Worm (Caenorhabditis elegans) whole organism, young adult: ENCODE data around the gene ubxn-5.

Experiments
- B0035.1 ChIP-seq: sonication (generic microtip); optimal IDR thresholded peaks from 2 replicates; lab custom pipeline; 2016; ENCODE audit warnings: missing genetic modification characterization, mild to moderate bottlenecking, missing compliant biosample characterization, missing genotype, missing genetic modification reagents
- D2030.7 ChIP-seq: fragments of 200-800 bp; sonication (Bioruptor generic); IDR thresholded peaks from 2 replicates; pipeline ENCODE4 v1.3.6; 2022; ENCODE audit warnings: missing genetic modification reagents, missing genetic modification characterization, missing compliant biosample characterization
- F22D6.2 ChIP-seq: sonication (generic microtip); optimal IDR thresholded peaks from 2 replicates; lab custom pipeline; 2016; ENCODE audit warnings: mild to moderate bottlenecking, missing genetic modification characterization, missing compliant biosample characterization
- F37B4.10 ChIP-seq: fragments of 200-800 bp; sonication (Bioruptor generic); IDR thresholded peaks from 2 replicates; pipeline ENCODE4 v1.3.6; 2022; ENCODE audit warnings: missing genetic modification characterization, missing compliant biosample characterization
- F57C9.4 ChIP-seq: sonication (generic microtip); optimal IDR thresholded peaks from 2 replicates; lab custom pipeline; 2017; ENCODE audit warnings: mild to moderate bottlenecking, missing genetic modification characterization, missing compliant biosample characterization
- T26A5.8 ChIP-seq: sonication (generic microtip); optimal IDR thresholded peaks from 2 replicates; lab custom pipeline; 2016; ENCODE audit warnings: missing genetic modification characterization, missing compliant biosample characterization
- Y53F4B.3 ChIP-seq: fragments of 200-800 bp; sonication (Bioruptor generic); IDR thresholded peaks from 2 replicates; pipeline ENCODE4 v1.3.6; 2022; ENCODE audit warnings: missing genetic modification reagents, missing genetic modification characterization, missing compliant biosample characterization
- Y67H2A.10 ChIP-seq: fragments of 200-800 bp; sonication (Bioruptor generic); conservative IDR thresholded peaks from 2 replicates; pipeline ENCODE4 v1.3.6; 2022; ENCODE audit warnings: missing genetic modification reagents, missing genetic modification characterization, missing compliant biosample characterization
- akir-1 ChIP-seq: fragments of 200-800 bp; sonication (Bioruptor generic); optimal IDR thresholded peaks from 2 replicates; lab custom pipeline; 2018; ENCODE audit warnings: mild to moderate bottlenecking, missing genetic modification characterization, moderate library complexity, missing compliant biosample characterization
- ama-1 ChIP-seq, 3 experiments: fragments of 150-350 bp in 1 of 3; sonication (generic microtip) in 2 of 3; optimal IDR thresholded peaks; 2 replicates each; lab custom pipeline; 2014 to 2018; ENCODE audit warnings: missing biosample characterization in 2 of 3, missing genetic modification characterization in 2 of 3, missing genetic modification reagents in 2 of 3
- aptf-2 ChIP-seq: fragments of 200-800 bp; sonication (Bioruptor generic); conservative IDR thresholded peaks from 2 replicates; pipeline ENCODE4 v1.3.6; 2022; ENCODE audit warnings: missing genetic modification reagents, missing genetic modification characterization, missing compliant biosample characterization
- aptf-3 ChIP-seq: fragments of 200-800 bp; sonication (Bioruptor generic); IDR thresholded peaks from 2 replicates; pipeline ENCODE4 v1.3.6; 2022; ENCODE audit warnings: missing genetic modification characterization, missing compliant biosample characterization
- athp-1 ChIP-seq: sonication (generic microtip); optimal IDR thresholded peaks from 2 replicates; lab custom pipeline; 2017; ENCODE audit warnings: mild to moderate bottlenecking, missing genetic modification characterization, missing compliant biosample characterization
- attf-5 ChIP-seq: fragments of 200-800 bp; sonication (Bioruptor generic); optimal IDR thresholded peaks from 2 replicates; lab custom pipeline; 2018; ENCODE audit warnings: mild to moderate bottlenecking, missing genetic modification characterization, missing compliant biosample characterization
- attf-6 ChIP-seq: fragments of 200-800 bp; sonication (Bioruptor generic); IDR thresholded peaks from 2 replicates; pipeline ENCODE4 v1.3.6; 2022; ENCODE audit warnings: missing genetic modification reagents, missing genetic modification characterization, missing compliant biosample characterization
- cebp-2 ChIP-seq: fragments of 200-800 bp; sonication (Bioruptor generic); IDR thresholded peaks from 2 replicates; pipeline ENCODE4 v1.3.6; 2022; ENCODE audit warnings: missing genetic modification characterization, missing compliant biosample characterization
- ceh-27 ChIP-seq: fragments of 200-800 bp; sonication (Bioruptor generic); optimal IDR thresholded peaks from 2 replicates; lab custom pipeline; 2018; ENCODE audit warnings: mild to moderate bottlenecking, missing genetic modification characterization, moderate library complexity, missing compliant biosample characterization
- ceh-91 ChIP-seq: fragments of 200-800 bp; sonication (Bioruptor generic); IDR thresholded peaks from 2 replicates; pipeline ENCODE4 v1.3.6; 2022; ENCODE audit warnings: missing genetic modification reagents, missing genetic modification characterization, missing compliant biosample characterization
- dpl-1 ChIP-seq: fragments of 150-350 bp; optimal IDR thresholded peaks from 2 replicates; lab custom pipeline; 2014; ENCODE audit warnings: missing biosample characterization, missing genetic modification reagents, missing genetic modification characterization
- egl-18 ChIP-seq: fragments of 200-800 bp; sonication (Bioruptor generic); IDR thresholded peaks from 2 replicates; pipeline ENCODE4 v1.3.6; 2022; ENCODE audit warnings: missing genetic modification reagents, missing genetic modification characterization, missing compliant biosample characterization
- egl-44 ChIP-seq: fragments of 200-800 bp; sonication (Bioruptor generic); IDR thresholded peaks from 2 replicates; pipeline ENCODE4 v1.3.6; 2022; ENCODE audit warnings: missing genetic modification reagents, missing genetic modification characterization, missing compliant biosample characterization
- ets-4 ChIP-seq: fragments of 200-800 bp; sonication (Bioruptor generic); optimal IDR thresholded peaks from 2 replicates; lab custom pipeline; 2018; ENCODE audit warnings: mild to moderate bottlenecking, missing genetic modification characterization, missing compliant biosample characterization
- gei-17 ChIP-seq: fragments of 200-800 bp; sonication (Bioruptor generic); optimal IDR thresholded peaks from 2 replicates; lab custom pipeline; 2018; ENCODE audit warnings: mild to moderate bottlenecking, missing genetic modification characterization, missing compliant biosample characterization
- hmg-1.2 ChIP-seq: fragments of 200-800 bp; sonication (Bioruptor generic); IDR thresholded peaks from 2 replicates; pipeline ENCODE4 v1.3.6; 2022; ENCODE audit warnings: missing genetic modification reagents, missing genetic modification characterization, missing compliant biosample characterization
- hmg-20 ChIP-seq: fragments of 200-800 bp; sonication (Bioruptor generic); IDR thresholded peaks from 2 replicates; pipeline ENCODE4 v1.3.6; 2022; ENCODE audit warnings: missing genetic modification reagents, missing genetic modification characterization, missing compliant biosample characterization
- lag-1 ChIP-seq: fragments of 200-800 bp; sonication (Bioruptor generic); IDR thresholded peaks from 2 replicates; pipeline ENCODE4 v1.3.6; 2022; ENCODE audit warnings: missing genetic modification reagents, missing genetic modification characterization, missing compliant biosample characterization
- let-526 ChIP-seq: fragments of 200-800 bp; sonication (Bioruptor generic); IDR thresholded peaks from 2 replicates; pipeline ENCODE4 v1.3.6; 2022; ENCODE audit warnings: missing genetic modification reagents, missing genetic modification characterization, missing compliant biosample characterization
- lin-35 ChIP-seq, 3 experiments: fragments of 150-350 bp in 2 of 3; sonication (generic microtip) in 1 of 3; optimal IDR thresholded peaks; 2 replicates each; lab custom pipeline; 2014 to 2018; ENCODE audit warnings: missing biosample characterization in 3 of 3, missing genetic modification characterization in 3 of 3, missing genetic modification reagents in 3 of 3
- madf-6 ChIP-seq: fragments of 200-800 bp; sonication (Bioruptor generic); IDR thresholded peaks from 2 replicates; pipeline ENCODE4 v1.3.6; 2022; ENCODE audit warnings: missing genetic modification reagents, missing genetic modification characterization, missing compliant biosample characterization
- mel-28 ChIP-seq: sonication (generic microtip); optimal IDR thresholded peaks from 2 replicates; lab custom pipeline; 2016; ENCODE audit warnings: borderline replicate concordance, mild to moderate bottlenecking, missing genetic modification characterization, missing compliant biosample characterization
- mes-4 ChIP-seq: sonication (generic microtip); optimal IDR thresholded peaks from 2 replicates; lab custom pipeline; 2016; ENCODE audit warnings: missing genotype, missing genetic modification characterization, missing compliant biosample characterization
- nfya-2 ChIP-seq: fragments of 200-800 bp; sonication (Bioruptor generic); IDR thresholded peaks from 2 replicates; pipeline ENCODE4 v1.3.6; 2022; ENCODE audit warnings: missing genetic modification reagents, missing genetic modification characterization, missing compliant biosample characterization
- nfyb-1 ChIP-seq: fragments of 200-800 bp; sonication (Bioruptor generic); IDR thresholded peaks from 2 replicates; pipeline ENCODE4 v1.3.6; 2022; ENCODE audit warnings: missing genetic modification reagents, missing genetic modification characterization, missing compliant biosample characterization
- nhr-27 ChIP-seq: fragments of 200-800 bp; sonication (Bioruptor generic); optimal IDR thresholded peaks from 2 replicates; lab custom pipeline; 2018; ENCODE audit warnings: mild to moderate bottlenecking, missing genetic modification characterization, moderate library complexity, missing compliant biosample characterization
- pbrm-1 ChIP-seq: fragments of 200-800 bp; sonication (Bioruptor generic); IDR thresholded peaks from 2 replicates; pipeline ENCODE4 v1.3.6; 2022; ENCODE audit warnings: missing genetic modification reagents, missing genetic modification characterization, missing compliant biosample characterization
- rec-8 ChIP-seq, 2 experiments: sonication (generic microtip); optimal IDR thresholded peaks; 2 replicates each; lab custom pipeline; 2016; ENCODE audit warnings: mild to moderate bottlenecking in 2 of 2, missing genetic modification characterization in 2 of 2, missing genetic modification reagents in 2 of 2, missing genotype in 2 of 2, missing biosample characterization in 1 of 2, missing compliant biosample characterization in 1 of 2, moderate library complexity in 1 of 2
- rpc-1 ChIP-seq, 2 experiments: fragments of 150-350 bp in 1 of 2; sonication (generic microtip) in 1 of 2; optimal IDR thresholded peaks; 2 replicates each; lab custom pipeline; 2014 to 2018; ENCODE audit warnings: missing biosample characterization in 1 of 2, missing genetic modification characterization in 1 of 2, missing genetic modification reagents in 1 of 2, missing genotype in 1 of 2
- snpc-3.4 ChIP-seq: sonication (generic microtip); optimal IDR thresholded peaks from 2 replicates; lab custom pipeline; 2017; ENCODE audit warnings: missing genetic modification characterization, mild to moderate bottlenecking, missing compliant biosample characterization, antibody characterized with exemption, moderate library complexity, missing genotype, missing genetic modification reagents
- snpc-4 ChIP-seq, 5 experiments: fragments of 150-350 bp in 1 of 5; sonication (generic microtip) in 4 of 5; optimal IDR thresholded peaks; 2 replicates each; lab custom pipeline; 2014 to 2018; ENCODE audit warnings: missing genetic modification characterization in 5 of 5, missing biosample characterization in 3 of 5, antibody characterized with exemption in 2 of 5, mild to moderate bottlenecking in 2 of 5, missing compliant biosample characterization in 2 of 5, missing genotype in 2 of 5, moderate library complexity in 2 of 5, missing genetic modification reagents in 1 of 5
- tbp1 ChIP-seq: fragments of 200-800 bp; sonication (Bioruptor generic); optimal IDR thresholded peaks from 2 replicates; lab custom pipeline; 2018; ENCODE audit warnings: mild to moderate bottlenecking, missing genetic modification characterization, missing compliant biosample characterization
- ztf-18 ChIP-seq: sonication (generic microtip); optimal IDR thresholded peaks from 2 replicates; lab custom pipeline; 2016; ENCODE audit warnings: missing genotype, mild to moderate bottlenecking, missing genetic modification characterization, missing compliant biosample characterization
- ztf-26 ChIP-seq: sonication (generic microtip); optimal IDR thresholded peaks from 2 replicates; lab custom pipeline; 2017; ENCODE audit warnings: missing genetic modification characterization, missing compliant biosample characterization
- ztf-3 ChIP-seq: fragments of 200-800 bp; sonication (Bioruptor generic); optimal IDR thresholded peaks from 2 replicates; lab custom pipeline; 2018; ENCODE audit warnings: mild to moderate bottlenecking, missing genetic modification characterization, missing compliant biosample characterization
- ztf-6 ChIP-seq: fragments of 200-800 bp; sonication (Bioruptor generic); IDR thresholded peaks from 2 replicates; pipeline ENCODE4 v1.3.6; 2022; ENCODE audit warnings: missing genetic modification reagents, missing genetic modification characterization, missing compliant biosample characterization

ubxn-5 gene

DNA sequence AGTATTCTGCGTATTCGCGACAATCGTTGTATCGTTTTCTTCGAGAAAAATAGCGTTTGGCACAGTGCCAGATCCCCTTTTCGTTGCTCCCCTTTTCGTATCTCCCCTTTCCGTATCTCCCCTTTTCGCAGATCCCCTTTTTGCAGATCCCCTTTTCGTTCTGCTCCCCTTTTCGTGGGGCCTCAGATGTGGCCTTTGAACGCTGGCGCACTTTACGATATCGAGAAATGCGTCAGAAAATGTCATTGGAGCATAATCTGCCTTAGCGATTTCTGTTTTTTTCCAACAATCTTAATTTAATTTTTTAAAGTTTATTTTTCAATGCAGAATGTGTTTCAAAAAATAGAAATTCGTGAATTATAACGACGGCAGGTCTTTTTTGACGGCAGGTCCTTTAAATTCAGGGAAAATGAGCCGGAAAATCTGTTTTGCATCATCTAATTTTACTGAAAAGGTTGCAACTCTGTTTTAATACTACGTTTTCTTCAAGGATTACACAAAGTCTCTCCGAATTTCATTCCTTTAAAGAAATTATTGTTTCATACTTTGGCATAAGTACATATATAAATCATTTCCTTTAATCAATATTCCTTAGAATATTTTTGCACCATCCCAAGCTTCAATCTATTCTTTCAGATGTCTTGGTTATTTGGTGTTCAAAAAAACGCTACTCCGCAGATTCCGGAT lies 14.2 kb upstream of the ubxn-5 start, which contains the start of gene atad-3 (continued):
- TF ChIP-seq F57C9.4: no peak
- no peak for TF ChIP-seq T26A5.8 (tag; lab: Kevin White, UChicago)
- peak; percentile 94 for TF ChIP-seq aptf-2
- TF ChIP-seq nhr-27 (tag; lab: Kevin White, UChicago): no peak
- peak; percentile 95 for TF ChIP-seq attf-5 (GFP tag; lab: Kevin White, UChicago)
- TF ChIP-seq ztf-26 (tag; lab: Kevin White, UChicago): peak; percentile 33
- TF ChIP-seq nfyb-1 (GFP tag; lab: Robert Waterston, UW): peak; percentile 95
- peak; percentile 94 for TF ChIP-seq ceh-27 (GFP tag; lab: Kevin White, UChicago)
- peak; percentile 72 for TF ChIP-seq tbp1 (GFP tag; lab: Kevin White, UChicago)
- peak; percentile 84 for TF ChIP-seq athp-1 (tag; lab: Kevin White, UChicago)
- peak; percentile 98 for TF ChIP-seq ztf-18 (tag; lab: Kevin White, UChicago)
- no peak for TF ChIP-seq gei-17 (GFP tag; lab: Kevin White, UChicago)
- TF ChIP-seq aptf-3: no peak
- peak; percentile 85 for TF ChIP-seq egl-44 (GFP tag; lab: Robert Waterston, UW)
- peak; percentile 87 for TF ChIP-seq hmg-20
- TF ChIP-seq ets-4 (GFP tag; lab: Kevin White, UChicago): no peak
- TF ChIP-seq D2030.7 (GFP tag; lab: Robert Waterston, UW): peak; percentile 97
- TF ChIP-seq ceh-91 (GFP tag; lab: Robert Waterston, UW): peak; percentile 93
- peak; percentile 90 for TF ChIP-seq Y53F4B.3 (GFP tag; lab: Robert Waterston, UW)
- TF ChIP-seq mel-28 (tag; lab: Kevin White, UChicago): no peak
- 0 out of 2 replicates have a peak, but pooled peaks have one; percentile 68 for TF ChIP-seq lag-1 (GFP tag; lab: Robert Waterston, UW)
- peak; percentile 23 to 49 for TF ChIP-seq rec-8 (tag; optimal IDR thresholded peaks at IDR 0.05; lab: Kevin White, UChicago)
- TF ChIP-seq nfya-2: no peak
- TF ChIP-seq cebp-2: peak; percentile 68; the same call in 1 of the 2 replicates
- TF ChIP-seq akir-1 (GFP tag; lab: Kevin White, UChicago): peak; percentile 77
- TF ChIP-seq snpc-4 (GFP tag; optimal IDR thresholded peaks at IDR 0.05; lab: Kevin White, UChicago): peak; percentile 23
- TF ChIP-seq snpc-4 (tag; optimal IDR thresholded peaks at IDR 0.05; lab: Kevin White, UChicago): peak; percentile 21 to 69 (median 52)
- TF ChIP-seq B0035.1 (tag; lab: Kevin White, UChicago): peak; percentile 20
- peak; percentile 93 for TF ChIP-seq ztf-6 (GFP tag; lab: Robert Waterston, UW)
- no peak for TF ChIP-seq rpc-1 (optimal IDR thresholded peaks at IDR 0.05; lab: Kevin White, UChicago)
- no peak for TF ChIP-seq rpc-1 (tag; optimal IDR thresholded peaks at IDR 0.05; lab: Kevin White, UChicago)
- no peak for TF ChIP-seq snpc-3.4 (tag; lab: Kevin White, UChicago)
- TF ChIP-seq F22D6.2 (tag; lab: Kevin White, UChicago): peak; percentile 9
- peak in 2 of 3 experiments; percentile 58 to 83 for TF ChIP-seq lin-35 (GFP tag; optimal IDR thresholded peaks at IDR 0.05; lab: Kevin White, UChicago)
- peak; percentile 63; the same call in 1 of the 2 replicates for TF ChIP-seq attf-6
- peak; percentile 24 for TF ChIP-seq dpl-1
- TF ChIP-seq madf-6: peak; percentile 81
- TF ChIP-seq ztf-3 (GFP tag; lab: Kevin White, UChicago): no peak
- TF ChIP-seq let-526 (GFP tag; lab: Robert Waterston, UW): peak; percentile 95
- TF ChIP-seq ama-1 (optimal IDR thresholded peaks at IDR 0.05; lab: Kevin White, UChicago): no peak
- no peak for TF ChIP-seq ama-1 (GFP tag; optimal IDR thresholded peaks at IDR 0.05; lab: Kevin White, UChicago)
- no peak for TF ChIP-seq mes-4 (tag; lab: Kevin White, UChicago)
- TF ChIP-seq pbrm-1 (GFP tag; lab: Robert Waterston, UW): peak; percentile 98
- TF ChIP-seq Y67H2A.10 (GFP tag; lab: Robert Waterston, UW): peak; percentile 95
- TF ChIP-seq egl-18 (GFP tag; lab: Robert Waterston, UW): peak; percentile 83
- 0 out of 2 replicates have a peak, but pooled peaks have one; percentile 70 for TF ChIP-seq F37B4.10 (GFP tag; lab: Robert Waterston, UW)
- peak; percentile 78 for TF ChIP-seq hmg-1.2 (GFP tag; lab: Robert Waterston, UW)
